Fruit fly (Drosophila melanogaster) whole organism, embryonic: ENCODE results near the gene superdeath.
A peak's percentile ranks its signal among the peaks of the same experiment; 100 is the strongest.

Source experiments
- Awh ChIP-seq: fragments of 200-800 bp; sonication (Bioruptor generic); IDR thresholded peaks from 2 replicates; pipeline ENCODE4, ENCODE4 v1.3.6; 2022; ENCODE audit warnings: missing biosample characterization, missing genetic modification characterization
- C15 ChIP-seq: fragments of 200-800 bp; sonication (Bioruptor generic); IDR thresholded peaks from 3 replicates; pipeline ENCODE4 v1.3.6; 2022; ENCODE audit warnings: missing biosample characterization, missing genetic modification characterization
- CG14710 ChIP-seq: fragments of 200-800 bp; sonication (Bioruptor generic); optimal IDR thresholded peaks from 3 replicates; lab custom pipeline; 2019; ENCODE audit warnings: missing biosample characterization, mild to moderate bottlenecking, missing genetic modification characterization, moderate library complexity
- CG1602 ChIP-seq: fragments of 200-800 bp; sonication (Bioruptor generic); optimal IDR thresholded peaks from 3 replicates; lab custom pipeline; 2016; ENCODE audit warnings: missing biosample characterization, missing genetic modification characterization
- CG16863 ChIP-seq: fragments of 200-800 bp; sonication (Bioruptor generic); optimal IDR thresholded peaks from 3 replicates; lab custom pipeline; 2016; ENCODE audit warnings: missing biosample characterization, missing genetic modification characterization
- CG17385 ChIP-seq: fragments of 200-800 bp; sonication (Bioruptor generic); optimal IDR thresholded peaks from 3 replicates; lab custom pipeline; 2018; ENCODE audit warnings: missing biosample characterization, mild to moderate bottlenecking, missing genetic modification characterization
- CG2199 ChIP-seq: fragments of 200-800 bp; sonication (Bioruptor generic); IDR thresholded peaks from 3 replicates; pipeline ENCODE4 v1.3.6; 2022; ENCODE audit warnings: missing biosample characterization, missing genetic modification characterization
- CG2875 ChIP-seq: fragments of 200-800 bp; sonication (Bioruptor generic); optimal IDR thresholded peaks from 2 replicates; lab custom pipeline; 2017; ENCODE audit warnings: missing biosample characterization, mild to moderate bottlenecking, missing genetic modification characterization, missing genetic modification reagents
- CG3163 ChIP-seq: fragments of 200-800 bp; sonication (Bioruptor generic); optimal IDR thresholded peaks from 3 replicates; lab custom pipeline; 2016; ENCODE audit warnings: missing biosample characterization, missing genetic modification characterization
- CG3838 ChIP-seq: fragments of 200-800 bp; sonication (Bioruptor generic); optimal IDR thresholded peaks from 3 replicates; lab custom pipeline; 2016; ENCODE audit warnings: missing biosample characterization, missing genetic modification characterization
- CG4707 ChIP-seq: fragments of 200-800 bp; sonication (Bioruptor generic); optimal IDR thresholded peaks from 2 replicates; lab custom pipeline; 2018; ENCODE audit warnings: missing biosample characterization, mild to moderate bottlenecking, missing genetic modification characterization, moderate library complexity
- CG4854 ChIP-seq: fragments of 200-800 bp; sonication (Bioruptor generic); optimal IDR thresholded peaks from 2 replicates; lab custom pipeline; 2016; ENCODE audit warnings: missing biosample characterization, missing genetic modification characterization, inconsistent platforms
- CG5180 ChIP-seq: fragments of 200-800 bp; sonication (Bioruptor generic); optimal IDR thresholded peaks from 3 replicates; lab custom pipeline; 2017; ENCODE audit warnings: missing biosample characterization, missing genetic modification characterization, mild to moderate bottlenecking, moderate library complexity, missing genetic modification reagents
- CG5245 ChIP-seq: fragments of 200-800 bp; sonication (Bioruptor generic); optimal IDR thresholded peaks from 3 replicates; lab custom pipeline; 2016; ENCODE audit warnings: missing biosample characterization, missing genetic modification characterization
- CG6254 ChIP-seq: fragments of 200-800 bp; sonication (Bioruptor generic); optimal IDR thresholded peaks from 3 replicates; lab custom pipeline; 2017; ENCODE audit warnings: mild to moderate bottlenecking, missing biosample characterization, missing genetic modification reagents, missing genetic modification characterization
- CG9437 ChIP-seq: fragments of 200-800 bp; sonication (Bioruptor generic); optimal IDR thresholded peaks from 2 replicates; lab custom pipeline; 2018; ENCODE audit warnings: missing biosample characterization, mild to moderate bottlenecking, missing genetic modification characterization
- CG9727 ChIP-seq: fragments of 200-800 bp; sonication (Bioruptor generic); optimal IDR thresholded peaks from 3 replicates; lab custom pipeline; 2017; ENCODE audit warnings: missing biosample characterization, mild to moderate bottlenecking, missing genetic modification characterization
- CG9876 ChIP-seq: fragments of 200-800 bp; sonication (Bioruptor generic); optimal IDR thresholded peaks from 2 replicates; lab custom pipeline; 2016; ENCODE audit warnings: missing biosample characterization, missing genetic modification characterization
- CTCF ChIP-seq: fragments of 200-800 bp; sonication (Bioruptor generic); optimal IDR thresholded peaks from 2 replicates; lab custom pipeline; 2017; ENCODE audit warnings: missing biosample characterization, mild to moderate bottlenecking, missing genetic modification characterization, moderate library complexity
- Chrac-16 ChIP-seq: fragments of 200-800 bp; sonication (Bioruptor generic); optimal IDR thresholded peaks from 3 replicates; lab custom pipeline; 2016; ENCODE audit warnings: missing biosample characterization, missing genetic modification characterization
- Fer3 ChIP-seq: fragments of 200-800 bp; sonication (Bioruptor generic); optimal IDR thresholded peaks from 2 replicates; lab custom pipeline; 2018; ENCODE audit warnings: missing biosample characterization, mild to moderate bottlenecking, missing genetic modification characterization, moderate library complexity
- Hr39 ChIP-seq: fragments of >200 bp; optimal IDR thresholded peaks from 2 replicates; lab custom pipeline; 2017
- Med ChIP-seq: fragments of 200-800 bp; sonication (Bioruptor generic); peaks from one replicate; lab custom pipeline; 2016; ENCODE audit warnings: missing biosample characterization, missing genetic modification characterization, mild to moderate bottlenecking, inconsistent platforms, moderate library complexity
- NK7.1 ChIP-seq: fragments of 200-800 bp; sonication (Bioruptor generic); optimal IDR thresholded peaks from 3 replicates; lab custom pipeline; 2016; ENCODE audit warnings: missing biosample characterization, missing genetic modification characterization
- Oli ChIP-seq: fragments of 200-800 bp; sonication (Bioruptor generic); optimal IDR thresholded peaks from 2 replicates; lab custom pipeline; 2018; ENCODE audit warnings: missing biosample characterization, mild to moderate bottlenecking, missing genetic modification characterization, moderate library complexity
- Six4 ChIP-seq: fragments of 200-800 bp; sonication (Bioruptor generic); optimal IDR thresholded peaks from 2 replicates; lab custom pipeline; 2016; ENCODE audit warnings: missing biosample characterization, missing genetic modification characterization
- Sox102F ChIP-seq: fragments of 200-800 bp; sonication (Bioruptor generic); optimal IDR thresholded peaks from 2 replicates; lab custom pipeline; 2018; ENCODE audit warnings: missing biosample characterization, mild to moderate bottlenecking, missing genetic modification characterization, moderate library complexity
- Sry-β ChIP-seq: fragments of 200-800 bp; sonication (Bioruptor generic); optimal IDR thresholded peaks from 2 replicates; lab custom pipeline; 2018; ENCODE audit warnings: missing biosample characterization, mild to moderate bottlenecking, missing genetic modification characterization, moderate library complexity
- Sry-δ ChIP-seq: fragments of 200-800 bp; sonication (Bioruptor generic); optimal IDR thresholded peaks from 2 replicates; lab custom pipeline; 2016; ENCODE audit warnings: missing biosample characterization, missing genetic modification characterization
- Vsx1 ChIP-seq: fragments of 200-800 bp; sonication (Bioruptor generic); optimal IDR thresholded peaks from 2 replicates; lab custom pipeline; 2017; ENCODE audit warnings: missing biosample characterization, mild to moderate bottlenecking, missing genetic modification characterization, missing genetic modification reagents
- bcd ChIP-seq: fragments of 200-800 bp; sonication (Bioruptor generic); optimal IDR thresholded peaks from 2 replicates; lab custom pipeline; 2017; ENCODE audit warnings: missing biosample characterization, mild to moderate bottlenecking, missing genetic modification characterization
- bigmax ChIP-seq: fragments of 200-800 bp; sonication (Bioruptor generic); optimal IDR thresholded peaks from 2 replicates; lab custom pipeline; 2018; ENCODE audit warnings: missing biosample characterization, mild to moderate bottlenecking, missing genetic modification characterization
- cad ChIP-seq: fragments of >200 bp; optimal IDR thresholded peaks from 2 replicates; lab custom pipeline; 2017; ENCODE audit warnings: missing biosample characterization, missing genetic modification characterization
- corto ChIP-seq: fragments of 200-800 bp; sonication (Bioruptor generic); optimal IDR thresholded peaks from 2 replicates; lab custom pipeline; 2016; ENCODE audit warnings: missing biosample characterization, mild to moderate bottlenecking, missing genetic modification characterization, moderate library complexity
- crp ChIP-seq, 2 experiments: fragments of 200-800 bp; sonication (Bioruptor generic); optimal IDR thresholded peaks; 2 replicates in 1 of 2; 3 replicates in 1 of 2; lab custom pipeline; 2017; ENCODE audit warnings: missing biosample characterization in 2 of 2, missing genetic modification characterization in 2 of 2, mild to moderate bottlenecking in 1 of 2, moderate library complexity in 1 of 2
- eyg ChIP-seq: fragments of 200-800 bp; sonication (Bioruptor generic); optimal IDR thresholded peaks from 3 replicates; lab custom pipeline; 2016; ENCODE audit warnings: missing biosample characterization, missing genetic modification characterization
- fu2 ChIP-seq: fragments of 200-800 bp; sonication (Bioruptor generic); optimal IDR thresholded peaks from 2 replicates; lab custom pipeline; 2016; ENCODE audit warnings: missing biosample characterization, missing genetic modification characterization
- gem ChIP-seq: fragments of 200-800 bp; sonication (Bioruptor generic); optimal IDR thresholded peaks from 2 replicates; lab custom pipeline; 2019; ENCODE audit warnings: missing biosample characterization, mild to moderate bottlenecking, missing genetic modification characterization, moderate library complexity
- grau ChIP-seq: fragments of 200-800 bp; optimal IDR thresholded peaks from 3 replicates; lab custom pipeline; 2019; ENCODE audit warnings: missing biosample characterization, mild to moderate bottlenecking, missing genetic modification characterization, moderate library complexity
- gt ChIP-seq: fragments of 200-800 bp; sonication (Bioruptor generic); IDR thresholded peaks from 2 replicates; pipeline ENCODE4 v1.3.6; 2022; ENCODE audit warnings: missing biosample characterization, missing genetic modification characterization
- h ChIP-seq: fragments of >200 bp; optimal IDR thresholded peaks from 2 replicates; lab custom pipeline; 2017
- hbn ChIP-seq: fragments of 200-800 bp; sonication (Bioruptor generic); IDR thresholded peaks from 2 replicates; pipeline ENCODE4 v1.3.6; 2022; ENCODE audit warnings: missing biosample characterization, missing genetic modification characterization; ENCODE audit not compliant: partially characterized antibody
- inv ChIP-seq: fragments of 200-800 bp; sonication (Bioruptor generic); IDR thresholded peaks from 2 replicates; pipeline ENCODE4 v1.3.6; 2022; ENCODE audit warnings: missing biosample characterization, missing genetic modification characterization; ENCODE audit not compliant: partially characterized antibody
- nerfin-2 ChIP-seq: fragments of 200-800 bp; sonication (Bioruptor generic); IDR thresholded peaks from 2 replicates; pipeline ENCODE4 v1.3.6; 2022; ENCODE audit warnings: missing biosample characterization, missing genetic modification characterization; ENCODE audit not compliant: partially characterized antibody
- nmo ChIP-seq: fragments of 200-800 bp; sonication (Bioruptor generic); optimal IDR thresholded peaks from 2 replicates; lab custom pipeline; 2018; ENCODE audit warnings: missing biosample characterization, mild to moderate bottlenecking, missing genetic modification characterization, moderate library complexity
- org-1 ChIP-seq: fragments of 200-800 bp; sonication (Bioruptor generic); optimal IDR thresholded peaks from 2 replicates; lab custom pipeline; 2017; ENCODE audit warnings: missing biosample characterization, missing genetic modification characterization
- sc ChIP-seq, 3 experiments: fragments of >200 bp in 2 of 3; fragments of 200-800 bp in 1 of 3; sonication (Bioruptor generic) in 1 of 3; optimal IDR thresholded peaks; 2 replicates in 2 of 3; 3 replicates in 1 of 3; lab custom pipeline; 2017; ENCODE audit warnings: mild to moderate bottlenecking in 1 of 3, missing biosample characterization in 1 of 3, missing genetic modification characterization in 1 of 3, missing genetic modification reagents in 1 of 3
- stwl ChIP-seq: fragments of 200-800 bp; sonication (Bioruptor generic); optimal IDR thresholded peaks from 3 replicates; lab custom pipeline; 2018; ENCODE audit warnings: missing biosample characterization, mild to moderate bottlenecking, missing genetic modification characterization, moderate library complexity
- ttk ChIP-seq: fragments of 200-800 bp; sonication (Bioruptor generic); IDR thresholded peaks from 2 replicates; pipeline ENCODE4 v2.1.2; 2022; ENCODE audit warnings: missing biosample characterization, missing genetic modification characterization

superdeath gene

dm6 chr3R:29122817-29123611 lies 15.4 kb upstream of the superdeath start, which contains the start of the genes yem and Ctl2 (continued):
- TF ChIP-seq sc (optimal IDR thresholded peaks at IDR 0.05; lab: Kevin White, UChicago) (no peak), sc (GFP tag; optimal IDR thresholded peaks at IDR 0.05; lab: Kevin White, UChicago) (peak; percentile 12), CG9876 (GFP tag; lab: Kevin White, UChicago) (peak; percentile 67), Six4 (peak; percentile 42), CG1602 (GFP tag; lab: Kevin White, UChicago) (peak; percentile 65), Sry-β (GFP tag; lab: Kevin White, UChicago) (peak; percentile 93), Awh (GFP tag; lab: Robert Waterston, UW) (0 out of 2 replicates have a peak, but pooled peaks have one; percentile 24), inv (GFP tag; lab: Robert Waterston, UW) (peak; percentile 19; the same call in 1 of the 2 replicates), Vsx1 (no peak), CG9437 (GFP tag; lab: Kevin White, UChicago) (peak; percentile 65), corto (GFP tag; lab: Kevin White, UChicago) (no peak), nerfin-2 (GFP tag; lab: Robert Waterston, UW) (no peak), bcd (peak; percentile 76), CG14710 (tag; lab: Kevin White, UChicago) (peak; percentile 82), CG6254 (no peak), CG4707 (GFP tag; lab: Kevin White, UChicago) (no peak), CG4854 (GFP tag; lab: Kevin White, UChicago) (peak; percentile 51), eyg (GFP tag; lab: Kevin White, UChicago) (peak; percentile 62), CTCF (GFP tag; lab: Kevin White, UChicago) (no peak), Sox102F (GFP tag; lab: Kevin White, UChicago) (peak; percentile 59), NK7.1 (GFP tag; lab: Kevin White, UChicago) (peak; percentile 42), CG16863 (GFP tag; lab: Kevin White, UChicago) (peak; percentile 82), Fer3 (peak; percentile 39), nmo (GFP tag; lab: Kevin White, UChicago) (peak; percentile 83), CG5245 (peak; percentile 60), CG2875 (GFP tag; lab: Kevin White, UChicago) (no peak), C15 (GFP tag; lab: Robert Waterston, UW) (no peak), Hr39 (lab: Kevin White, UChicago) (peak; percentile 75), org-1 (GFP tag; lab: Kevin White, UChicago) (no peak), hbn (GFP tag; lab: Robert Waterston, UW) (no peak), CG3163 (GFP tag; lab: Kevin White, UChicago) (peak; percentile 72), CG5180 (no peak), Oli (tag; lab: Kevin White, UChicago) (peak; percentile 51), CG3838 (GFP tag; lab: Kevin White, UChicago) (peak; percentile 63), CG9727 (GFP tag; lab: Kevin White, UChicago) (peak; percentile 73), Chrac-16 (GFP tag; lab: Kevin White, UChicago) (peak; percentile 71), ttk (GFP tag; lab: Robert Waterston, UW) (peak; percentile 37; the same call in 1 of the 2 replicates), gt (no peak; the same call in 1 of the 2 replicates), grau (peak; percentile 72), fu2 (GFP tag; lab: Kevin White, UChicago) (peak; percentile 86), cad (no peak), Sry-δ (GFP tag; lab: Kevin White, UChicago) (peak; percentile 65), h (lab: Kevin White, UChicago) (no peak), bigmax (GFP tag; lab: Kevin White, UChicago) (no peak), gem (tag; lab: Kevin White, UChicago) (peak; percentile 71), Med (peak; percentile 93), crp (GFP tag; optimal IDR thresholded peaks at IDR 0.05; lab: Kevin White, UChicago) (peak; percentile 78 to 97), CG2199 (GFP tag; lab: Robert Waterston, UW) (peak; percentile 23; the same call in 2 of the 3 replicates), CG17385 (GFP tag; lab: Kevin White, UChicago) (peak; percentile 26), stwl (tag; lab: Kevin White, UChicago) (peak; percentile 51)
